Worm (Caenorhabditis elegans): ENCODE measurements around the gene clec-135.

The clec-135 gene

DNA sequence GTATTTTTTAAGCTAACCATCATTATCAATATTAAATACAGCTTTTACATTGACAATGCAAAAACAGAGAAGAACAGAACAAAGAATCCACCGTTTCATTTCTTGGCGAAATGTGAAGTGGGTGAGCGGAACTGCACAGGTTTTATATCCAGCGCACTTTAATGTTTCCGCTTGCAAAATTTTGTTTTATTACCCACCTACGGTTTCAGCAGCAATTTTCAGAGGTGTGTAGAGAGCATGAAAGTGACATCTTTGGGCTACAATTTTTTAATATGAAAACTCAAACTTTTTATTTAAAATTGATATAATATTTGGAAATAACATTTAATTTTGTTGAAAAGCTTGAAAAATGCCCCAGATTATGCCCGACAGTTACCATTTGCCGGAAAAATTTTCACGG lies at the start of gene clec-135:
Gene clec-135 (minus strand): TSS at position 101 of the 400 bp plus-strand sequence.
- TF ChIP-seq hpl-2 (GFP tag; optimal IDR thresholded peaks at IDR 0.05) = no peak
- TF ChIP-seq snpc-4 (tag; optimal IDR thresholded peaks at IDR 0.05) = no peak
- no peak for TF ChIP-seq lin-15B (tag; optimal IDR thresholded peaks at IDR 0.05)
- TF ChIP-seq nhr-90 (tag; optimal IDR thresholded peaks at IDR 0.05; ENCODE audit: poor library complexity) = no peak
- TF ChIP-seq grh-1 (GFP tag; IDR thresholded peaks at IDR 0.05) = no peak
- no peak for TF ChIP-seq unc-62 (GFP tag; optimal IDR thresholded peaks at IDR 0.05)
- no peak for TF ChIP-seq blmp-1 (tag; optimal IDR thresholded peaks at IDR 0.05)
- TF ChIP-seq ces-1 (GFP tag; optimal IDR thresholded peaks at IDR 0.05) = no peak
- no peak for TF ChIP-seq nhr-76 (tag; optimal IDR thresholded peaks at IDR 0.05)
- no peak for TF ChIP-seq unc-86 (tag; optimal IDR thresholded peaks at IDR 0.05)
- TF ChIP-seq ama-1 (optimal IDR thresholded peaks at IDR 0.05) = no peak
- no peak for TF ChIP-seq swsn-7 (tag; optimal IDR thresholded peaks at IDR 0.05)

ce11 chrII:4306921-4307630 lies 48.5 kb upstream of the clec-135 start, which contains the start of gene Y52E8A.3:
Gene Y52E8A.3, minus strand, starts transcription at chrII:4306971.
- no peak for TF ChIP-seq ztf-4 (tag; optimal IDR thresholded peaks at IDR 0.05)
- no peak for TF ChIP-seq egl-27 (tag; optimal IDR thresholded peaks at IDR 0.05)
- no peak for TF ChIP-seq hpl-2 (GFP tag; optimal IDR thresholded peaks at IDR 0.05)
- no peak for TF ChIP-seq unc-30 (tag; optimal IDR thresholded peaks at IDR 0.05)
- TF ChIP-seq elt-2 (tag; optimal IDR thresholded peaks at IDR 0.05) = no peak
- TF ChIP-seq nhr-11 (tag; optimal IDR thresholded peaks at IDR 0.05) = no peak

ce11 chrII:4301307-4301706 lies 42.7 kb upstream of the clec-135 start, which contains the start of gene gtf-2F1:
Gene gtf-2F1, plus strand, starts transcription at chrII:4301607.
- no peak for TF ChIP-seq jun-1 (tag; optimal IDR thresholded peaks at IDR 0.05)
- no peak for TF ChIP-seq hlh-4 (tag; optimal IDR thresholded peaks at IDR 0.05)
- TF ChIP-seq unc-86 (tag; optimal IDR thresholded peaks at IDR 0.05) = no peak
- TF ChIP-seq nhr-12 (tag; optimal IDR thresholded peaks at IDR 0.05) = no peak
- TF ChIP-seq dsc-1 (tag; optimal IDR thresholded peaks at IDR 0.05) = no peak
- TF ChIP-seq snu-23 (GFP tag; optimal IDR thresholded peaks at IDR 0.05) = no peak
- TF ChIP-seq tbx-2 (tag; optimal IDR thresholded peaks at IDR 0.05) = no peak
- TF ChIP-seq egl-27 (tag; optimal IDR thresholded peaks at IDR 0.05) = no peak
- TF ChIP-seq nhr-19 (GFP tag; conservative IDR thresholded peaks at IDR 0.05) = no peak
- no peak for TF ChIP-seq nhr-71 (tag; optimal IDR thresholded peaks at IDR 0.05)
- no peak for TF ChIP-seq ceh-88 (GFP tag; IDR thresholded peaks at IDR 0.05)
- no peak for TF ChIP-seq lir-3 (tag; optimal IDR thresholded peaks at IDR 0.05; ENCODE audit: poor library complexity)
- no peak for TF ChIP-seq isw-1 (GFP tag; IDR thresholded peaks at IDR 0.05)
- TF ChIP-seq mab-9 (GFP tag; IDR thresholded peaks at IDR 0.05) = no peak
- TF ChIP-seq lin-35 (GFP tag; optimal IDR thresholded peaks at IDR 0.05) = no peak
- TF ChIP-seq unc-98 (GFP tag; IDR thresholded peaks at IDR 0.05) = no peak
- no peak for TF ChIP-seq ceh-82 (tag; optimal IDR thresholded peaks at IDR 0.05)
- no peak for TF ChIP-seq Y116A8C.19 (tag; optimal IDR thresholded peaks at IDR 0.05; ENCODE audit: borderline replicate concordance)
- no peak for TF ChIP-seq C04F5.9 (tag; optimal IDR thresholded peaks at IDR 0.05)

DNA sequence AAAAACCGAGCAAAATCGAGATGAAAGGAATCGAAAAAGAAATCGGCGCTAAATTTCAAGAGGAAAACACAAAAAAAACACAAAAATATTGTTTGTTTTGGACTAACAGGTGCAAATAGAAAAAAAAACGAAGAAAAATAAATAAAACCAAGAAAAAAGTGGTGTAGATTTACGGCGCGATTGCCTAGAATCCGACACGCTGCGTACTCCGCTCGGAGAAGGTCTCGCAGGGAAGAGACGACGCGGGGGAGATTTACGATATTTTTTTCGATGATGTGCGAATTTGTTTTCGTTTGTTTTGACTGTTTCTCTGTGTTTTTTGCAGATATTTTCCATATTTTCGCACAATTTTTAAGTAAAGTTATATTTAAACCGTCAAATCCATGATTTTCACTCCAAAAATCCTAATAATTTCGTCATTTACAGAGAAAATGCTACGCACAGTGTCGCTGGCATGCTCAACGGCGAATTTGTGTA lies 40.7 kb upstream of the clec-135 start, which contains the start of gene sco-1:
Gene sco-1 (plus strand): TSS at position 427 of the 477 bp plus-strand sequence.
- TF ChIP-seq dsc-1 (tag; optimal IDR thresholded peaks at IDR 0.05) (peak; percentile 98), tbx-2 (tag; optimal IDR thresholded peaks at IDR 0.05) (peak; percentile 98), zag-1 (tag; optimal IDR thresholded peaks at IDR 0.05) (peak; percentile 92), C34B4.2 (tag; optimal IDR thresholded peaks at IDR 0.05) (peak; percentile 79), nhr-20 (tag; optimal IDR thresholded peaks at IDR 0.05) (peak; percentile 97), fkh-4 (tag; optimal IDR thresholded peaks at IDR 0.05; ENCODE audit: borderline replicate concordance) (peak; percentile 99), C16A3.4 (tag; optimal IDR thresholded peaks at IDR 0.05) (peak; percentile 93), mep-1 (tag; optimal IDR thresholded peaks at IDR 0.05) (peak; percentile 93), nhr-11 (tag; optimal IDR thresholded peaks at IDR 0.05) (peak; percentile 85), sup-37 (GFP tag; optimal IDR thresholded peaks at IDR 0.05) (peak; percentile 93), ceh-90 (tag; optimal IDR thresholded peaks at IDR 0.05) (peak; percentile 90), aha-1 (tag; optimal IDR thresholded peaks at IDR 0.05) (peak; percentile 76), ceh-88 (GFP tag; IDR thresholded peaks at IDR 0.05) (peak; percentile 92), mdl-1 (tag; optimal IDR thresholded peaks at IDR 0.05) (peak in 1 of 2 experiments; percentile 92), efl-1 (optimal IDR thresholded peaks at IDR 0.05) (peak; percentile 93 to 95), efl-1 (GFP tag; optimal IDR thresholded peaks at IDR 0.05 in 1 of 2) (peak; percentile 84 to 99), efl-3 (GFP tag; optimal IDR thresholded peaks at IDR 0.05) (peak; percentile 90), fkh-8 (tag; optimal IDR thresholded peaks at IDR 0.05) (peak; percentile 98)

All from whole organism, L1 larva.